Worm (Caenorhabditis elegans): ENCODE data around the gene F52E4.5.

Gene F52E4.5

ce11 chrX:3091119-3091746, 4.1 kb upstream of the F52E4.5 start:
- TF ChIP-seq pes-1 (GFP tag; IDR thresholded peaks at IDR 0.05): no peak
- TF ChIP-seq scrt-1 (GFP tag; IDR thresholded peaks at IDR 0.05): no peak
- TF ChIP-seq hmg-4 (GFP tag; optimal IDR thresholded peaks at IDR 0.05): no peak
- no peak for TF ChIP-seq hmbx-1 (tag; optimal IDR thresholded peaks at IDR 0.05)
- no peak for TF ChIP-seq tra-4 (tag; optimal IDR thresholded peaks at IDR 0.05)
- no peak for TF ChIP-seq ceh-36 (tag; optimal IDR thresholded peaks at IDR 0.05)
- TF ChIP-seq ceh-13 (GFP tag; optimal IDR thresholded peaks at IDR 0.05): no peak
- no peak for TF ChIP-seq ama-1 (optimal IDR thresholded peaks at IDR 0.05)
- no peak for TF ChIP-seq B0310.2 (tag; optimal IDR thresholded peaks at IDR 0.05)
- TF ChIP-seq aly-1 (tag; optimal IDR thresholded peaks at IDR 0.05): no peak
- no peak for TF ChIP-seq tbx-11 (GFP tag; IDR thresholded peaks at IDR 0.05)
- TF ChIP-seq sea-1 (GFP tag; conservative IDR thresholded peaks at IDR 0.05): no peak
- no peak for TF ChIP-seq F13C5.2 (tag; optimal IDR thresholded peaks at IDR 0.05)

- TF ChIP-seq ama-1 (optimal IDR thresholded peaks at IDR 0.05) (no peak), hmbx-1 (tag; optimal IDR thresholded peaks at IDR 0.05) (no peak), hmg-4 (GFP tag; optimal IDR thresholded peaks at IDR 0.05) (no peak), hnd-1 (tag; optimal IDR thresholded peaks at IDR 0.05) (no peak), aly-1 (tag; optimal IDR thresholded peaks at IDR 0.05) (no peak), F13C5.2 (tag; optimal IDR thresholded peaks at IDR 0.05) (no peak)
Observed at ce11 chrX:3089894-3090414, 2.8 kb upstream of the F52E4.5 start.

ce11 chrX:3089423-3089822, 2.3 kb upstream of the F52E4.5 start, which contains the start of gene pccb-1:
TSS of gene pccb-1 (plus strand) at chrX:3089549.
- no peak for TF ChIP-seq F13C5.2 (tag; optimal IDR thresholded peaks at IDR 0.05)
- no peak for TF ChIP-seq ceh-36 (tag; optimal IDR thresholded peaks at IDR 0.05)

ce11 chrX:3087647-3088046, 502 bp upstream of the F52E4.5 start:
- no peak for TF ChIP-seq sea-1 (GFP tag; conservative IDR thresholded peaks at IDR 0.05)

ce11 chrX:3080825-3081224, 6.3 kb downstream of the F52E4.5 start, which contains the start of gene twk-16:
TSS of gene twk-16 (plus strand) at chrX:3081125.
- TF ChIP-seq B0310.2 (tag; optimal IDR thresholded peaks at IDR 0.05) (no peak), F13C5.2 (tag; optimal IDR thresholded peaks at IDR 0.05) (no peak), flt-1 (GFP tag; IDR thresholded peaks at IDR 0.05) (no peak), pes-1 (GFP tag; IDR thresholded peaks at IDR 0.05) (no peak), hmbx-1 (tag; optimal IDR thresholded peaks at IDR 0.05) (no peak), ama-1 (optimal IDR thresholded peaks at IDR 0.05) (no peak), aly-1 (tag; optimal IDR thresholded peaks at IDR 0.05) (no peak), hmg-4 (GFP tag; optimal IDR thresholded peaks at IDR 0.05) (no peak), ceh-13 (GFP tag; optimal IDR thresholded peaks at IDR 0.05) (no peak), tbx-37 (GFP tag; conservative IDR thresholded peaks at IDR 0.05) (no peak), hnd-1 (tag; optimal IDR thresholded peaks at IDR 0.05) (no peak), ceh-36 (tag; optimal IDR thresholded peaks at IDR 0.05) (no peak), tra-4 (tag; optimal IDR thresholded peaks at IDR 0.05) (no peak), sea-1 (GFP tag; conservative IDR thresholded peaks at IDR 0.05) (no peak), tbx-11 (GFP tag; IDR thresholded peaks at IDR 0.05) (no peak), scrt-1 (GFP tag; IDR thresholded peaks at IDR 0.05) (no peak), ets-7 (tag; optimal IDR thresholded peaks at IDR 0.05) (no peak)

ce11 chrX:3070322-3070721, 16.8 kb downstream of the F52E4.5 start, which contains the start of gene ceh-31:
TSS of gene ceh-31 (minus strand) at chrX:3070422.
- TF ChIP-seq ceh-13 (GFP tag; optimal IDR thresholded peaks at IDR 0.05) (no peak), F13C5.2 (tag; optimal IDR thresholded peaks at IDR 0.05) (no peak), ama-1 (optimal IDR thresholded peaks at IDR 0.05) (no peak), hnd-1 (tag; optimal IDR thresholded peaks at IDR 0.05) (no peak), tra-4 (tag; optimal IDR thresholded peaks at IDR 0.05) (no peak), scrt-1 (GFP tag; IDR thresholded peaks at IDR 0.05) (no peak)

- TF ChIP-seq tbx-37 (GFP tag; conservative IDR thresholded peaks at IDR 0.05): no peak
- no peak for TF ChIP-seq ceh-13 (GFP tag; optimal IDR thresholded peaks at IDR 0.05)
- TF ChIP-seq F13C5.2 (tag; optimal IDR thresholded peaks at IDR 0.05): no peak
- no peak for TF ChIP-seq scrt-1 (GFP tag; IDR thresholded peaks at IDR 0.05)
Observed at ce11 chrX:3067052-3067451, 20.1 kb downstream of the F52E4.5 start.

- TF ChIP-seq sea-1 (GFP tag; conservative IDR thresholded peaks at IDR 0.05): no peak
- TF ChIP-seq tra-4 (tag; optimal IDR thresholded peaks at IDR 0.05): no peak
- no peak for TF ChIP-seq hmbx-1 (tag; optimal IDR thresholded peaks at IDR 0.05)
- TF ChIP-seq B0310.2 (tag; optimal IDR thresholded peaks at IDR 0.05): no peak
- no peak for TF ChIP-seq tbx-37 (GFP tag; conservative IDR thresholded peaks at IDR 0.05)
- TF ChIP-seq hmg-4 (GFP tag; optimal IDR thresholded peaks at IDR 0.05): no peak
Observed at ce11 chrX:3063274-3063673, 23.9 kb downstream of the F52E4.5 start, which contains the start of gene ceh-30. TSS of gene ceh-30 (plus strand) at chrX:3063574.

ce11 chrX:3061698-3062097, 25.4 kb downstream of the F52E4.5 start:
- TF ChIP-seq ama-1 (optimal IDR thresholded peaks at IDR 0.05) (no peak), pes-1 (GFP tag; IDR thresholded peaks at IDR 0.05) (no peak), hmbx-1 (tag; optimal IDR thresholded peaks at IDR 0.05) (no peak), flt-1 (GFP tag; IDR thresholded peaks at IDR 0.05) (no peak), B0310.2 (tag; optimal IDR thresholded peaks at IDR 0.05) (no peak), ceh-36 (tag; optimal IDR thresholded peaks at IDR 0.05) (no peak), hmg-4 (GFP tag; optimal IDR thresholded peaks at IDR 0.05) (no peak), tbx-37 (GFP tag; conservative IDR thresholded peaks at IDR 0.05) (no peak)
